Worm (Caenorhabditis elegans): ENCODE results near the gene mig-5.

The mig-5 gene

DNA sequence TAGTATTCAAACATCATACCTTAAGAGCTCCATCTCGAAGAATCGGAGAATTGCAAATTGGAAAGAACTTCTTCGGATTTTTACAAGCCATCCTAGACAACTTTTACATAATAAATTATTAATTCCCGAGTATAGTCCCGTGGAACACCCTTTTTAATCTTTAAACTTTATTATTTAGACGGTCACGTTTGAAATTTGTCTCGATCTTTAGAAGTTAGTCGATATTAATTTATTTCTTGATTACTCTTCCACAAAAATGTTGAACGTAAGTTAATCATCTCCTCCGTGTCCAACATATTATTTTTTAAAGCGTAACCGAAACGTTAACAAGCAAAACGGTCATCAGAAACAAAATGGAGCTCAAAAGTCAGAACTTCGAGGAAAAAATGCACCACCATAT is 11.4 kb downstream of the mig-5 start, which contains the start of the genes decr-1.3 and T05C12.1:
Gene decr-1.3, minus strand, starts transcription at position 101 of the 400 bp plus-strand sequence.
Gene T05C12.1, plus strand, starts transcription at position 232 of the 400 bp plus-strand sequence.
- TF ChIP-seq Y5F2A.4 (GFP tag; optimal IDR thresholded peaks at IDR 0.05) (no peak), R02D3.7 (tag; optimal IDR thresholded peaks at IDR 0.05) (no peak), hmg-1.1 (GFP tag; IDR thresholded peaks at IDR 0.05) (no peak), zag-1 (tag; optimal IDR thresholded peaks at IDR 0.05) (no peak), Y75B8A.6 (GFP tag; IDR thresholded peaks at IDR 0.05) (no peak), nhr-28 (tag; optimal IDR thresholded peaks at IDR 0.05) (no peak), vab-7 (GFP tag; IDR thresholded peaks at IDR 0.05) (no peak), mxl-2 (GFP tag; conservative IDR thresholded peaks at IDR 0.05) (no peak), nhr-48 (tag; optimal IDR thresholded peaks at IDR 0.05) (no peak), ces-1 (GFP tag; optimal IDR thresholded peaks at IDR 0.05) (no peak), F49E8.2 (tag; optimal IDR thresholded peaks at IDR 0.05; ENCODE audit: borderline replicate concordance) (no peak), zip-11 (GFP tag; IDR thresholded peaks at IDR 0.05) (no peak), ceh-20 (GFP tag; IDR thresholded peaks at IDR 0.05) (no peak), nhr-10 (tag; optimal IDR thresholded peaks at IDR 0.05) (no peak), egl-43 (GFP tag; IDR thresholded peaks at IDR 0.05) (no peak), mdl-1 (tag; optimal IDR thresholded peaks at IDR 0.05) (no peak), hif-1 (tag; optimal IDR thresholded peaks at IDR 0.05) (no peak), mes-2 (tag; optimal IDR thresholded peaks at IDR 0.05; ENCODE audit: poor library complexity, severe bottlenecking) (no peak), nhr-76 (tag; optimal IDR thresholded peaks at IDR 0.05) (no peak), nhr-42 (GFP tag; IDR thresholded peaks at IDR 0.05) (no peak)

DNA sequence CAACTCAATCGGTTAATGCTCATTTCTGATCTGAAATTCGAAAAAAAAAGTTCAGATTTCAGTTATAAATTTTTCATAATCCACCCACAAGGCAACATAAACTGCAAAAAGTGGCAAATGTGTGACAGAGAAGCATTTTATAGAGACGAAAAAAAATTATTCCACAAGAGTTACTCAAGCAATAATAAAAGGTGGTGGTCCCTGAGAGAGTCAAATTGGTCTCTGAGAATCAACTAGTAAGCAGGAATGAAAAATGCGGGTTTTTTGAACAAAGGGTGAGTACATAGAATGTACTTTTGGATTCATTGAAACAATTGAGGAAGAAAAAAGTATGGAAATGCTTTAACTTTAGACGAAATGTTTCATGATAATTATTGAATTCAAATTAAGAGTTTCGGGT is 14.4 kb downstream of the mig-5 start, which contains the start of gene T05C12.11:
Gene T05C12.11, minus strand, starts transcription at position 101 of the 400 bp plus-strand sequence.
- TF ChIP-seq nhr-42 (GFP tag; IDR thresholded peaks at IDR 0.05) = no peak
- TF ChIP-seq egl-27 (tag; optimal IDR thresholded peaks at IDR 0.05) = no peak
- TF ChIP-seq ama-1 (optimal IDR thresholded peaks at IDR 0.05) = no peak
- TF ChIP-seq F44E2.7 (GFP tag; IDR thresholded peaks at IDR 0.05) = no peak
- no peak for TF ChIP-seq nhr-10 (tag; optimal IDR thresholded peaks at IDR 0.05)
- TF ChIP-seq R02D3.7 (tag; optimal IDR thresholded peaks at IDR 0.05) = no peak
- no peak for TF ChIP-seq nhr-48 (tag; optimal IDR thresholded peaks at IDR 0.05)
- no peak for TF ChIP-seq lin-29 (GFP tag; IDR thresholded peaks at IDR 0.05)
- TF ChIP-seq aha-1 (tag) = no peak
- TF ChIP-seq pqm-1 (tag; optimal IDR thresholded peaks at IDR 0.05) = no peak
- no peak for TF ChIP-seq ceh-62 (tag; optimal IDR thresholded peaks at IDR 0.05)
- TF ChIP-seq unc-39 (tag; optimal IDR thresholded peaks at IDR 0.05) = no peak
- TF ChIP-seq zag-1 (tag; optimal IDR thresholded peaks at IDR 0.05) = no peak
- no peak for TF ChIP-seq gei-8 (GFP tag; optimal IDR thresholded peaks at IDR 0.05)

DNA sequence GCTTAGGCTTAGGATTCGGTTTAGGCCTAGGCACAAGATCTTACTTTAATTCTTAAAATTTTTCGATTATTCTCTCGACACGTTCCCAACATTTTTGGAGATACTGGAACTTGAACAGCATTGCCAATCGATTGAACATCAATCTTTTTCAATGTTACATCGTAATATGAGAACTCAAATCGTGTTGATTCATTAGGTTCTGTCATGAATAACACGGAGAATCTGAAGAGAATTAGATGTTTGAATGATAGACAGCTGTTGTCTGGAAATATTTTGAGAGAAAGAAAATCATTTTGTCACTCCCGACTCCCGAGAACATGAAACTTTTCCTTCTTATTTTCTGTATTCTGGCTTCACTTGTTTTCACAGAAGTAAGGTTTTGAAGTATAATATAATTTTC is 15.5 kb downstream of the mig-5 start, which contains the start of gene T05C12.15:
Gene T05C12.15, plus strand, starts transcription at position 301 of the 400 bp plus-strand sequence.
- TF ChIP-seq Y5F2A.4 (GFP tag; optimal IDR thresholded peaks at IDR 0.05) = no peak
- no peak for TF ChIP-seq spr-3 (GFP tag; optimal IDR thresholded peaks at IDR 0.05)
- TF ChIP-seq nhr-28 (tag; optimal IDR thresholded peaks at IDR 0.05) = no peak
- TF ChIP-seq daf-12 (tag; optimal IDR thresholded peaks at IDR 0.05) = no peak

DNA sequence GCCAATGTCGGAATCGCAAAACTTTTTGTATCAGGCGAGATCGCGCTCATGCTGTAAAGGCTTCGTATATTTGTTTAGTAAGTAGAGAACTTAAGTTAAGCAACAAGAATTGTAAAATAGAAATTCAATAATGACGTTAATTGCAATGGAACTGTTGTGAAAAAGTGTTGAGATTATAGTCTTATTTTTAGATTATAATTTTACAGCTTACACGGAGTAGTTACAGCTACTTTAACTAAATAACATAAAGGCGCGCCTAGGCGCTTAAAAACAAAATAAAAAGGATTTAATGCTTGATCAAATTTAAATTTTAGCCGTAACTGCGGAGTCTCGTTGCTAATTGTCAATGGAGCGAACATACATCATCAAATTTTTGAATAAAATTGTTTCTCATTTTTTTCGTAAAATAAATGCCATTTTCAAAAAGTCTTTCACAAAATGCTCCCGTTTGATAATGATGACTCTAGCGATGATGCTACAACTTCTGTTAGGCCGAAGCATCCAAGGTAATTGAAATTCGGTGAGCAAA is 22.6 kb downstream of the mig-5 start, which contains the start of the genes emb-27 and rrf-3:
Gene emb-27, minus strand, starts transcription at position 51 of the 529 bp plus-strand sequence.
Gene rrf-3, plus strand, starts transcription at position 346 of the 529 bp plus-strand sequence.
- no peak for TF ChIP-seq zip-2 (tag; optimal IDR thresholded peaks at IDR 0.05)
- TF ChIP-seq dpl-1 (GFP tag; optimal IDR thresholded peaks at IDR 0.05) = peak; percentile 73
- TF ChIP-seq nhr-6 (tag; optimal IDR thresholded peaks at IDR 0.05) = peak; percentile 0
- no peak for TF ChIP-seq daf-12 (tag; optimal IDR thresholded peaks at IDR 0.05)
- TF ChIP-seq daf-19 (GFP tag; conservative IDR thresholded peaks at IDR 0.05) = no peak
- TF ChIP-seq zfp-3 (GFP tag; conservative IDR thresholded peaks at IDR 0.05) = no peak
- TF ChIP-seq Y48G9A.11 (GFP tag; IDR thresholded peaks at IDR 0.05) = peak; percentile 84
- no peak for TF ChIP-seq lin-1 (GFP tag; IDR thresholded peaks at IDR 0.05)
- TF ChIP-seq php-3 (GFP tag; IDR thresholded peaks at IDR 0.05) = no peak
- TF ChIP-seq F49E8.2 (tag; optimal IDR thresholded peaks at IDR 0.05; ENCODE audit: borderline replicate concordance) = no peak
- no peak for TF ChIP-seq snpc-1.2 (GFP tag; IDR thresholded peaks at IDR 0.05)
- no peak for TF ChIP-seq saeg-2 (GFP tag; IDR thresholded peaks at IDR 0.05)
- no peak for TF ChIP-seq ceh-28 (tag; optimal IDR thresholded peaks at IDR 0.05)
- no peak for TF ChIP-seq zip-11 (GFP tag; IDR thresholded peaks at IDR 0.05)
- no peak for TF ChIP-seq mxl-3 (GFP tag; optimal IDR thresholded peaks at IDR 0.05)
- TF ChIP-seq cey-2 (tag; optimal IDR thresholded peaks at IDR 0.05; ENCODE audit: borderline replicate concordance, insufficient read depth) = no peak
- TF ChIP-seq fkh-10 (GFP tag; optimal IDR thresholded peaks at IDR 0.05) = no peak
- no peak for TF ChIP-seq duxl-1 (tag; optimal IDR thresholded peaks at IDR 0.05; ENCODE audit: poor library complexity)
- peak; percentile 59 for TF ChIP-seq mes-2 (tag; optimal IDR thresholded peaks at IDR 0.05; ENCODE audit: poor library complexity, severe bottlenecking)

Data from whole organism, L4 larva.